Worm (Caenorhabditis elegans) whole organism, early embryonic: ENCODE measurements around the gene ddn-3.

Experiments
- B0310.2 ChIP-seq: sonication (generic microtip); optimal IDR thresholded peaks from 2 replicates; lab custom pipeline; 2016; ENCODE audit warnings: mild to moderate bottlenecking, missing genetic modification characterization, missing compliant biosample characterization
- F13C5.2 ChIP-seq: sonication (generic microtip); optimal IDR thresholded peaks from 2 replicates; lab custom pipeline; 2017; ENCODE audit warnings: mild to moderate bottlenecking, missing genetic modification characterization, inconsistent platforms, missing compliant biosample characterization
- aly-1 ChIP-seq: sonication (generic microtip); optimal IDR thresholded peaks from 2 replicates; lab custom pipeline; 2016; ENCODE audit warnings: missing genetic modification characterization, missing compliant biosample characterization
- ama-1 ChIP-seq: fragments of 150-350 bp; optimal IDR thresholded peaks from 2 replicates; lab custom pipeline; 2014
- ceh-13 ChIP-seq: fragments of 200-800 bp; sonication (Bioruptor generic); optimal IDR thresholded peaks from 2 replicates; lab custom pipeline; 2018; ENCODE audit warnings: mild to moderate bottlenecking, missing genetic modification characterization, missing compliant biosample characterization
- ceh-36 ChIP-seq: sonication (generic microtip); optimal IDR thresholded peaks from 2 replicates; lab custom pipeline; 2016; ENCODE audit warnings: missing genetic modification characterization, inconsistent platforms, missing compliant biosample characterization
- ets-7 ChIP-seq: sonication (generic microtip); optimal IDR thresholded peaks from 2 replicates; lab custom pipeline; 2016; ENCODE audit warnings: missing genotype, missing genetic modification characterization, missing compliant biosample characterization
- flt-1 ChIP-seq: fragments of 200-800 bp; sonication (Bioruptor generic); IDR thresholded peaks from 2 replicates; pipeline ENCODE4 v1.3.6; 2022; ENCODE audit warnings: missing genetic modification characterization, missing compliant biosample characterization
- hmbx-1 ChIP-seq: sonication (generic microtip); optimal IDR thresholded peaks from 2 replicates; lab custom pipeline; 2016; ENCODE audit warnings: mild to moderate bottlenecking, missing genetic modification characterization, missing compliant biosample characterization
- hmg-4 ChIP-seq: fragments of 200-800 bp; sonication (Bioruptor generic); optimal IDR thresholded peaks from 2 replicates; lab custom pipeline; 2018; ENCODE audit warnings: mild to moderate bottlenecking, missing genetic modification characterization, missing compliant biosample characterization
- hnd-1 ChIP-seq: sonication (generic microtip); optimal IDR thresholded peaks from 2 replicates; lab custom pipeline; 2016; ENCODE audit warnings: missing genetic modification characterization, missing compliant biosample characterization
- pes-1 ChIP-seq: fragments of 200-800 bp; sonication (Bioruptor generic); IDR thresholded peaks from 2 replicates; pipeline ENCODE4 v1.3.6; 2022; ENCODE audit warnings: missing genetic modification reagents, missing genetic modification characterization, missing compliant biosample characterization
- scrt-1 ChIP-seq: fragments of 200-800 bp; sonication (Bioruptor generic); IDR thresholded peaks from 2 replicates; pipeline ENCODE4 v1.3.6; 2022; ENCODE audit warnings: missing genetic modification characterization, missing compliant biosample characterization
- sea-1 ChIP-seq: fragments of 200-800 bp; sonication (Bioruptor generic); conservative IDR thresholded peaks from 2 replicates; pipeline ENCODE4 v1.3.6; 2022; ENCODE audit warnings: missing genetic modification characterization, missing compliant biosample characterization
- tbx-11 ChIP-seq: fragments of 200-800 bp; sonication (Bioruptor generic); IDR thresholded peaks from 2 replicates; pipeline ENCODE4 v1.3.6; 2022; ENCODE audit warnings: missing genetic modification characterization, missing compliant biosample characterization
- tbx-37 ChIP-seq: fragments of 200-800 bp; sonication (Bioruptor generic); conservative IDR thresholded peaks from 2 replicates; pipeline ENCODE4 v1.3.6; 2022; ENCODE audit warnings: missing genetic modification reagents, missing genetic modification characterization, missing compliant biosample characterization
- tra-4 ChIP-seq: sonication (generic microtip); optimal IDR thresholded peaks from 2 replicates; lab custom pipeline; 2017; ENCODE audit warnings: missing genetic modification characterization, missing compliant biosample characterization

The ddn-3 gene

ce11 chrV:14273019-14273418 lies 38.0 kb downstream of the ddn-3 start, which contains the start of gene F40G12.6:
TSS of gene F40G12.6 (minus strand) at chrV:14273119.
- TF ChIP-seq hnd-1 (tag; lab: Kevin White, UChicago) (no peak), ets-7 (tag; lab: Kevin White, UChicago) (no peak), F13C5.2 (tag; lab: Kevin White, UChicago) (no peak), aly-1 (tag; lab: Kevin White, UChicago) (no peak), scrt-1 (GFP tag; lab: Robert Waterston, UW) (no peak)

ce11 chrV:14270729-14271128 lies 40.3 kb downstream of the ddn-3 start, which contains the start of gene F40G12.5:
TSS of gene F40G12.5 (minus strand) at chrV:14270829.
- no peak for TF ChIP-seq ama-1
- no peak for TF ChIP-seq ceh-13 (GFP tag; lab: Kevin White, UChicago)
- TF ChIP-seq tra-4 (tag; lab: Kevin White, UChicago), result no peak
- no peak for TF ChIP-seq ceh-36 (tag; lab: Kevin White, UChicago)
- no peak for TF ChIP-seq hnd-1 (tag; lab: Kevin White, UChicago)
- no peak for TF ChIP-seq sea-1 (GFP tag; lab: Robert Waterston, UW)
- no peak for TF ChIP-seq B0310.2 (tag; lab: Kevin White, UChicago)
- no peak for TF ChIP-seq ets-7 (tag; lab: Kevin White, UChicago)
- TF ChIP-seq tbx-37 (GFP tag; lab: Robert Waterston, UW), result no peak
- no peak for TF ChIP-seq flt-1 (GFP tag; lab: Robert Waterston, UW)
- no peak for TF ChIP-seq aly-1 (tag; lab: Kevin White, UChicago)
- no peak for TF ChIP-seq pes-1 (GFP tag; lab: Robert Waterston, UW)
- TF ChIP-seq hmbx-1 (tag; lab: Kevin White, UChicago), result no peak

ce11 chrV:14268616-14269015 lies 42.4 kb downstream of the ddn-3 start, which contains the start of gene F40G12.4:
TSS of gene F40G12.4 (minus strand) at chrV:14268716.
- TF ChIP-seq pes-1 (GFP tag; lab: Robert Waterston, UW) (no peak), ets-7 (tag; lab: Kevin White, UChicago) (no peak), tra-4 (tag; lab: Kevin White, UChicago) (no peak), hmg-4 (GFP tag; lab: Kevin White, UChicago) (no peak), aly-1 (tag; lab: Kevin White, UChicago) (no peak), F13C5.2 (tag; lab: Kevin White, UChicago) (no peak), flt-1 (GFP tag; lab: Robert Waterston, UW) (no peak), hmbx-1 (tag; lab: Kevin White, UChicago) (no peak), ceh-36 (tag; lab: Kevin White, UChicago) (no peak), ceh-13 (GFP tag; lab: Kevin White, UChicago) (no peak)

ce11 chrV:14267326-14267942 lies 43.6 kb downstream of the ddn-3 start:
- TF ChIP-seq flt-1 (GFP tag; lab: Robert Waterston, UW), result no peak
- TF ChIP-seq aly-1 (tag; lab: Kevin White, UChicago), result no peak
- TF ChIP-seq sea-1 (GFP tag; lab: Robert Waterston, UW), result no peak
- no peak for TF ChIP-seq tbx-11 (GFP tag; lab: Robert Waterston, UW)
- no peak for TF ChIP-seq hnd-1 (tag; lab: Kevin White, UChicago)
- no peak for TF ChIP-seq scrt-1 (GFP tag; lab: Robert Waterston, UW)
- TF ChIP-seq ceh-13 (GFP tag; lab: Kevin White, UChicago), result no peak
- TF ChIP-seq F13C5.2 (tag; lab: Kevin White, UChicago), result no peak
- no peak for TF ChIP-seq tra-4 (tag; lab: Kevin White, UChicago)
- TF ChIP-seq ama-1, result no peak
- TF ChIP-seq B0310.2 (tag; lab: Kevin White, UChicago), result no peak
- TF ChIP-seq pes-1 (GFP tag; lab: Robert Waterston, UW), result no peak

ce11 chrV:14260831-14261230 lies 50.2 kb downstream of the ddn-3 start, which contains the start of gene F40G12.2:
TSS of gene F40G12.2 (minus strand) at chrV:14260931.
- TF ChIP-seq hmbx-1 (tag; lab: Kevin White, UChicago), result no peak
- TF ChIP-seq ceh-36 (tag; lab: Kevin White, UChicago), result no peak
- no peak for TF ChIP-seq tbx-11 (GFP tag; lab: Robert Waterston, UW)
- TF ChIP-seq tbx-37 (GFP tag; lab: Robert Waterston, UW), result no peak
- no peak for TF ChIP-seq scrt-1 (GFP tag; lab: Robert Waterston, UW)
- no peak for TF ChIP-seq tra-4 (tag; lab: Kevin White, UChicago)
